Fruit fly (Drosophila melanogaster): ENCODE data around the gene CG34453.

- TF ChIP-seq Sox15 (GFP tag; optimal IDR thresholded peaks at IDR 0.05) (peak; percentile 65), CG34406 (GFP tag; optimal IDR thresholded peaks at IDR 0.05) (peak; percentile 73), svp (GFP tag) (peak; percentile 98), Lpt (GFP tag; optimal IDR thresholded peaks at IDR 0.05) (peak; percentile 50), eg (GFP tag; IDR thresholded peaks at IDR 0.05) (peak; percentile 78), Eip75B (GFP tag; optimal IDR thresholded peaks at IDR 0.05) (no peak), CG11294 (GFP tag; IDR thresholded peaks at IDR 0.05) (peak; percentile 37; the same call in 1 of the 2 replicates), fd85E (GFP tag; optimal IDR thresholded peaks at IDR 0.05) (peak; percentile 53), cyc (GFP tag; optimal IDR thresholded peaks at IDR 0.05) (peak; percentile 85), Sox102F (GFP tag; optimal IDR thresholded peaks at IDR 0.05) (no peak), CG16779 (tag; optimal IDR thresholded peaks at IDR 0.05) (no peak), Sox14 (GFP tag; optimal IDR thresholded peaks at IDR 0.05) (peak; percentile 88), CG3919 (GFP tag; optimal IDR thresholded peaks at IDR 0.05) (no peak), net (GFP tag; optimal IDR thresholded peaks at IDR 0.05) (no peak)
Measured at dm6 chr3L:184251-184650, 48.9 kb downstream of the CG34453 start, which contains the start of the genes CG34140, Mkp and Mtch.
